Worm (Caenorhabditis elegans) whole organism, L1 larva: ENCODE results near the gene rom-2.

Experiments used
- Y116A8C.19 ChIP-seq: sonication (generic microtip); optimal IDR thresholded peaks from 2 replicates; lab custom pipeline; 2016; ENCODE audit warnings: missing compliant biosample characterization, missing genetic modification characterization, borderline replicate concordance
- ama-1 ChIP-seq: fragments of 150-350 bp; optimal IDR thresholded peaks from 2 replicates; lab custom pipeline; 2014
- ceh-90 ChIP-seq: sonication (generic microtip); optimal IDR thresholded peaks from 2 replicates; lab custom pipeline; 2016; ENCODE audit warnings: missing genetic modification characterization, missing compliant biosample characterization
- efl-1 ChIP-seq, 4 experiments: fragments of 150-350 bp; optimal IDR thresholded peaks in 3 of 4; peaks in 1 of 4; 1 replicate in 1 of 4; 2 replicates in 3 of 4; lab custom pipeline; 2014; ENCODE audit warnings: missing biosample characterization in 2 of 4, missing genetic modification characterization in 2 of 4, missing genetic modification reagents in 2 of 4
- lin-13 ChIP-seq: fragments of 150-350 bp; optimal IDR thresholded peaks from 2 replicates; lab custom pipeline; 2014; ENCODE audit warnings: missing biosample characterization, missing genetic modification reagents, missing genetic modification characterization
- lin-39 ChIP-seq: fragments of 150-350 bp; optimal IDR thresholded peaks from 2 replicates; lab custom pipeline; 2014; ENCODE audit warnings: missing biosample characterization, missing genetic modification reagents, missing genetic modification characterization
- mab-9 ChIP-seq: fragments of 200-800 bp; sonication (Bioruptor generic); IDR thresholded peaks from 2 replicates; pipeline ENCODE4 v1.3.6; 2022; ENCODE audit warnings: missing genetic modification reagents, missing genetic modification characterization, missing compliant biosample characterization

The rom-2 gene

DNA sequence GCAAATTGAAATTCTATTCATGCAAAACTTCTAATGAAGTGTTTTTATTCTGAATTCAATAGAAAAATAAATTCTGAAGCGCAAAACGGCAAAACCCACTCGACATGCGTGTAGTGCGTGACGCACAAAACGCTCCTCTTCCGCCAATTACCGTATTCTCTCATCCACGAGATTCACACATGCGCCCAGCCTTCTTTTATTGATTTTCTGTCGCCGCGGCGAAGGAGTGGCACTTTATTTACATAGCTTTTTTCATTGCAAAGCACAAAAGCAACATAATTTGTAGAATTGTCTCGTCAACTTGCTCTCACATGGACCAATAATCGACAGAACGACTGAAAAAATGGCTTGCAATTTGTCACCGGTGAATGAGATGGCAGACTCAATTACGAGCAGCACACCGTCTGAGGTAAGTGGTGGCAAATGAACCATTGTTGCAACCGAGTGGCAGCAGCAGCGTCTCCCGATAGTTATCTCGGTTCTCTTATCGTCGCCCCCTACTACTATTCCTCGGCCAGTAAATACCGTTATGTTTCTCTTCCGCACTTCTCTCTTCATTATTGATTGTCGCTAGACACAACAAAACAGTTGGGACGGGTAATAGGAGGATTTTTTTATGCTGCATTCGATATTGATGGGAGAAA is 49.3 kb downstream of the rom-2 start, which contains the start of gene unc-16 (continued):
- TF ChIP-seq Y116A8C.19: no peak

DNA sequence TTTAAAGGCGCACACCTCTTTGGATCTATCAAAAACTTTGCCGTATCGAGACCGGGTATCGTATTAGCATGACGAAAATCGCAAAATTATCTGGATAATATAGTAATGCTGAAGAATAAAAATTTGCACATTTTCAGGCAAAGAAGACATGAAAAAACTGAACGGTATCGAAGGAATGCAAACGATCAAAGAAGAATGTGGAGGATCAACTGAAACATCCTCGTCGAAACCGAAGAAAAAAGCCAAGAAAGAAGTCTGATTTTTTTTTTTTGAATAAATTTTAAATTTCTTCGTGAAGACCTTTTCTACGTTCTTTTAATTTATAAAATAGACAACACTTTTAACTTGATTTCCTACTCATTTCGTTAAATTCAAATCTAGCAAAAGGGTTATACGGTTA is 50.6 kb downstream of the rom-2 start, which contains the start of gene ZK1098.12:
Gene ZK1098.12 (plus strand): TSS at position 301 of the 400 bp plus-strand sequence.
- TF ChIP-seq ama-1 (lab: Kevin White, UChicago) (no peak), efl-1 (optimal IDR thresholded peaks at IDR 0.05; lab: Kevin White, UChicago) (no peak), efl-1 (GFP tag; optimal IDR thresholded peaks at IDR 0.05 in 1 of 2; lab: Kevin White, UChicago) (peak in 1 of 2 experiments; percentile 76)

DNA sequence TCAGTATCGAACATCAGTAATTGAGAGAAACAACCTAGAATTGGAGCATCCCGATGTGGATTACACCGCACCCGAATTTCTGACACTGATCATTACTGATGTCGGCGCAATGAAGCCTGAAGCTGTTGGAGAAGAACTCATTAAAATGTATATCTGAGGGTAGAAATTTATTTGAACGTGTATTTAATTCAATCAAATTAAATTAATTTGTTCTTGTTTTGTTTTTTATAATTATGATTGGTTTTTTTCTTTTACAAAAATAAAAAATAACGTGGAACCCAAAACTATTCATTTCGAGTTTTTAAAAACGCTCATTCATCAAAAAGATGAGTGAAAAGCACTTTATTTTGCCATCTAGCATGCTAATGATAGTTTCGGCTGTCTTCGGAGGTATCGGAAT is 51.3 kb downstream of the rom-2 start, which contains the start of gene ZK1098.9:
Gene ZK1098.9 (plus strand): TSS at position 301 of the 400 bp plus-strand sequence.
- TF ChIP-seq lin-39 (tag; lab: Kevin White, UChicago): no peak
- no peak for TF ChIP-seq lin-13 (GFP tag; lab: Kevin White, UChicago)
- no peak for TF ChIP-seq mab-9
- TF ChIP-seq ceh-90 (tag; lab: Kevin White, UChicago): no peak
